Worm (Caenorhabditis elegans): Measurements from ENCODE around the gene R13D11.4.

DNA sequence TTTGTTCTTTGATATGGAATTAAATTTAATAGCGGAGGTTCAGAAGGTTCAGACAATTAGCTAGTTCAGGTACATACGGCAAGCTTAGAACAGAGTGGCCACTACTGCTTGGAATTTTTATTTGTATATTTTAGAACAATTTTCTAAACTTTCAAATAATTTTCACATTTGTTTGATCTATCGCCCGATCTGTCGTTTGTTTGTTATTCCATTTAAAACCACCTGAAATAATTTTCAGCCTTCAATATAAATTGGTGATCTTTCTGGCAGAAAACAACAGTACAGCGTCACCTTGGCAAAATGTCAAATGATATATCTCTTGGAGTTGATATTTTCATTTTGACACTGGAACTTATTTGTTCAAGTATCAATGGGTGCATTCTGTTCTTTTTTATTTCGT is 4.1 kb downstream of the R13D11.4 start, which contains the start of gene R13D11.3:
- TF ChIP-seq ztf-11 (tag; optimal IDR thresholded peaks at IDR 0.05), result no peak
- no peak for TF ChIP-seq nhr-12 (tag; optimal IDR thresholded peaks at IDR 0.05)
- no peak for TF ChIP-seq rnt-1 (tag; optimal IDR thresholded peaks at IDR 0.05)
- no peak for TF ChIP-seq nhr-11 (tag; optimal IDR thresholded peaks at IDR 0.05)
- no peak for TF ChIP-seq unc-62 (GFP tag; optimal IDR thresholded peaks at IDR 0.05)
- no peak for TF ChIP-seq nhr-77 (tag; optimal IDR thresholded peaks at IDR 0.05)
